Worm (Caenorhabditis elegans): Measurements from ENCODE around the gene K03A11.1.
A peak's percentile ranks its signal among the peaks of the same experiment; 100 is the strongest.

DNA sequence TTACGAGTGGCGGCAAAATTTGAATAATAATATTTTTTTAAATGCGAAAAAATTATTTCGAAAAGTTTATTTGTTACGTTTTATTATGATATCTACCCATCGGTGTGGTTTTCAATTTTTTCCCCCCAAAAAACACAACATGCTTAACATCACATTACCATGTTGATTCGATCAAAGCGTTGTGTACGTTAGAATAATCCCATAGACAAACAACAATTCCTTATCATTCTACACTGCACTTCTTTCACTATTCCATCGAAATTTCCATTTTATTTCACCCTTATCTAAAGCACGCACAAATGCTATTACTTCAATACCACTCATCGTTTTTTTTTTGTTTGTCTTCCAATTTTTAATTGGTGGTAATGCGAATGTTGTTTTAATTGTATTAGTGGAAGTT lies 8.5 kb downstream of the K03A11.1 start:
- no peak for TF ChIP-seq tbx-2 (tag; optimal IDR thresholded peaks at IDR 0.05)
- TF ChIP-seq pha-4 (tag; optimal IDR thresholded peaks at IDR 0.05): no peak
- TF ChIP-seq nhr-232 (tag; optimal IDR thresholded peaks at IDR 0.05): no peak
- no peak for TF ChIP-seq fkh-10 (GFP tag; optimal IDR thresholded peaks at IDR 0.05)
- TF ChIP-seq gmeb-2 (tag; optimal IDR thresholded peaks at IDR 0.05): no peak
- TF ChIP-seq pqm-1 (tag; optimal IDR thresholded peaks at IDR 0.05): no peak
- no peak for TF ChIP-seq ceh-14 (tag; optimal IDR thresholded peaks at IDR 0.05)
- TF ChIP-seq ceh-6 (GFP tag; optimal IDR thresholded peaks at IDR 0.05): no peak
- peak; percentile 7 for TF ChIP-seq elt-2 (tag; optimal IDR thresholded peaks at IDR 0.05)
- TF ChIP-seq zip-5 (tag; optimal IDR thresholded peaks at IDR 0.05): no peak
- TF ChIP-seq ceh-2 (tag; optimal IDR thresholded peaks at IDR 0.05): no peak
- TF ChIP-seq nfya-1 (tag; optimal IDR thresholded peaks at IDR 0.05): no peak

Measured in whole organism, late embryonic.